Fruit fly (Drosophila melanogaster): ENCODE results near the gene Lar.
A peak's percentile ranks its signal among the peaks of the same experiment; 100 is the strongest.

Lar gene

dm6 chr2L:19572496-19573317 lies 13.7 kb upstream of the Lar start (continued):
- peak; percentile 91 to 93 for TF ChIP-seq ss (GFP tag; optimal IDR thresholded peaks at IDR 0.05)
- TF ChIP-seq eg (GFP tag; IDR thresholded peaks at IDR 0.05): peak; percentile 73
- TF ChIP-seq CG6792 (GFP tag; optimal IDR thresholded peaks at IDR 0.05): peak; percentile 91
- peak; percentile 87 for TF ChIP-seq CG34406 (GFP tag; optimal IDR thresholded peaks at IDR 0.05)
- TF ChIP-seq vri (GFP tag; optimal IDR thresholded peaks at IDR 0.05): peak; percentile 89
- peak; percentile 88 for TF ChIP-seq CG15336 (GFP tag; IDR thresholded peaks at IDR 0.05)
- peak; percentile 94 for TF ChIP-seq CG31627 (GFP tag; optimal IDR thresholded peaks at IDR 0.05)
- TF ChIP-seq Smox (GFP tag; optimal IDR thresholded peaks at IDR 0.05): peak; percentile 93
- peak; percentile 98 for TF ChIP-seq svp (GFP tag)
- TF ChIP-seq Lpt (GFP tag; optimal IDR thresholded peaks at IDR 0.05): peak; percentile 94

DNA sequence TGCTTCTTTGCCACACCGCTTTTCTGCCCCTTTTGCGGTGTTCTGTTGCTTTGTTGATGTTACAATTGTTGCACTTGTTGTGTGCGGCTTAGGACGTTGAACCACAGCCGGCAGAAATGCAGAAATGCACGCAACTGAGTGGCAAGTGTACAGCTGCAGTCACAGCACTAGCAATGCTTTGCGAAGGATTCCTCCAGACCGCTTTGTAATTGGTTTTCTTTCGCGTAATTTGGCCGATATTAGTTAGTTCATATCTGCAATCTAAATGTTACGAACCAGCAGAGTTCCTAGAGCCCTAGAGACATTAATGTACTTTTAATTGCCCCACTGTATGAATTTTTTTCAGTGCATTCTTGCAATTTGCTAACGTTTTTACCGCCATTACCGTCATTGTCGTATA lies 12.1 kb upstream of the Lar start:
- TF ChIP-seq CG11762 (GFP tag; optimal IDR thresholded peaks at IDR 0.05; ENCODE audit: insufficient read depth) (peak; percentile 54), CG6792 (GFP tag; optimal IDR thresholded peaks at IDR 0.05) (no peak), CG3919 (GFP tag; optimal IDR thresholded peaks at IDR 0.05) (peak; percentile 64), vri (GFP tag; optimal IDR thresholded peaks at IDR 0.05) (no peak), Sox15 (GFP tag; optimal IDR thresholded peaks at IDR 0.05) (no peak), Blimp-1 (GFP tag; optimal IDR thresholded peaks at IDR 0.05) (no peak), CG10669 (GFP tag; optimal IDR thresholded peaks at IDR 0.05) (peak; percentile 70), esn (GFP tag; optimal IDR thresholded peaks at IDR 0.05) (peak; percentile 30), CG32006 (GFP tag; optimal IDR thresholded peaks at IDR 0.05) (peak; percentile 66), fkh (GFP tag; optimal IDR thresholded peaks at IDR 0.05) (no peak), topi (GFP tag; optimal IDR thresholded peaks at IDR 0.05) (peak; percentile 56), fd59A (GFP tag; optimal IDR thresholded peaks at IDR 0.05) (peak; percentile 35), CG10631 (GFP tag; optimal IDR thresholded peaks at IDR 0.05) (peak; percentile 59), fd85E (GFP tag; optimal IDR thresholded peaks at IDR 0.05) (no peak), cyc (GFP tag; optimal IDR thresholded peaks at IDR 0.05) (peak; percentile 31), CG6854 (GFP tag; optimal IDR thresholded peaks at IDR 0.05) (no peak), Hr39 (GFP tag; optimal IDR thresholded peaks at IDR 0.05) (peak; percentile 20), eg (GFP tag; IDR thresholded peaks at IDR 0.05) (peak; percentile 53), spab (GFP tag; optimal IDR thresholded peaks at IDR 0.05) (peak; percentile 25), CG8119 (GFP tag; IDR thresholded peaks at IDR 0.05) (0 out of 3 replicates have a peak, but pooled peaks have one; percentile 55), Lpt (GFP tag; optimal IDR thresholded peaks at IDR 0.05) (no peak), achi (GFP tag; optimal IDR thresholded peaks at IDR 0.05) (peak; percentile 31), CG6808 (GFP tag; optimal IDR thresholded peaks at IDR 0.05) (peak; percentile 54), CG3032 (tag; optimal IDR thresholded peaks at IDR 0.05) (peak; percentile 55), OdsH (GFP tag; optimal IDR thresholded peaks at IDR 0.05) (peak; percentile 62), ss (GFP tag; optimal IDR thresholded peaks at IDR 0.05) (peak; percentile 39 to 63), lz (GFP tag; optimal IDR thresholded peaks at IDR 0.05) (peak; percentile 8), svp (GFP tag) (peak; percentile 79), salr (GFP tag; optimal IDR thresholded peaks at IDR 0.05) (peak; percentile 30 to 33), CG8632 (GFP tag; optimal IDR thresholded peaks at IDR 0.05) (no peak), dac (GFP tag; optimal IDR thresholded peaks at IDR 0.05) (peak; percentile 27), CG6163 (GFP tag; IDR thresholded peaks at IDR 0.05) (peak; percentile 62), Sox102F (GFP tag; optimal IDR thresholded peaks at IDR 0.05) (peak; percentile 24), Hr38 (GFP tag; optimal IDR thresholded peaks at IDR 0.05) (no peak), Sox14 (GFP tag; optimal IDR thresholded peaks at IDR 0.05) (peak; percentile 39), Met (GFP tag; optimal IDR thresholded peaks at IDR 0.05) (peak; percentile 59), Gug (GFP tag; IDR thresholded peaks at IDR 0.05) (peak; percentile 47; the same call in 1 of the 2 replicates), CG6276 (GFP tag; optimal IDR thresholded peaks at IDR 0.05) (peak; percentile 69), CG4318 (GFP tag; optimal IDR thresholded peaks at IDR 0.05) (peak; percentile 48), CG11294 (GFP tag; IDR thresholded peaks at IDR 0.05) (no peak), pdm3 (GFP tag; optimal IDR thresholded peaks at IDR 0.05) (peak; percentile 37), CG34406 (GFP tag; optimal IDR thresholded peaks at IDR 0.05) (peak; percentile 26), CG16779 (tag; optimal IDR thresholded peaks at IDR 0.05) (peak; percentile 3), CG31627 (GFP tag; optimal IDR thresholded peaks at IDR 0.05) (peak; percentile 34), Ets21C (GFP tag; optimal IDR thresholded peaks at IDR 0.05) (peak; percentile 13)
